Fruit fly (Drosophila melanogaster): ENCODE data around the gene REPTOR.

REPTOR gene

DNA sequence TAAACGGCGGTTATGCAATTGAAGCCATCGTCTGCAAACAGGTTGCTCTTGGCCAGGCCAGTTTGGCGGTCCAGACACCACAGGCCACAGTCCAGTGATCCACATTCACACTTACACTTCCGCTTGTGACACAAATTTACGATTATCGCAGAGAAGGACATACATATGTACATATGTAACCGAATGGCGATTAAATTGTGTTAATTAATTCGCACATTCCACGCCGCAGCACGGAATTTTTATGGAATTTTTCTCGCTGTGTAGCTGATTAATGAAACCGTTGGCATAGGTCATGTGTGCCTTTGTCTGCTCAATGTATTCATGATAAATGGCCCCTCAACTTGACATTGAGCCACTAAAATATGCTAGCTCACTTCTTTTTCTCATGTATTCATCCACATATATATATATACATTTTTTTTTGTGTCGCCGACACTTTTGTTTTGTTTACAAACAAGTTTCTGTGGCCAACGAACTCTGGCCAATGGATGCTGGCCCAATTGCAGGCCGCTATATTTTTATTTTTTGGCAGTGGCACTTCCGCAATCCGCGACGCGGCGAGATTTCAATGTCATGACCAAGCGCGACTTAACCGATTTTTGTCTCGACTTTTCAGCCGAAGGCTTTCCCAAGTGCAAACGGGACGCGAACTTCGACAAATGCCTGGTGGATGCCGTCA, 56.5 kb downstream of the REPTOR start (continued):
- no peak for TF ChIP-seq stwl (tag; optimal IDR thresholded peaks at IDR 0.05)
- TF ChIP-seq sqz (GFP tag; optimal IDR thresholded peaks at IDR 0.05), result no peak
- peak; percentile 34 for TF ChIP-seq CG1603 (tag; optimal IDR thresholded peaks at IDR 0.05)
- TF ChIP-seq CG6254 (GFP tag; optimal IDR thresholded peaks at IDR 0.05), result no peak
- TF ChIP-seq pum (GFP tag; optimal IDR thresholded peaks at IDR 0.05), result no peak
- TF ChIP-seq sob (GFP tag; IDR thresholded peaks at IDR 0.05), result no peak
- 0 out of 3 replicates have a peak, but pooled peaks have one; percentile 19 for TF ChIP-seq CG7357 (GFP tag; IDR thresholded peaks at IDR 0.05)
- no peak for TF ChIP-seq CG16815 (GFP tag; optimal IDR thresholded peaks at IDR 0.05)
- TF ChIP-seq jumu (GFP tag; optimal IDR thresholded peaks at IDR 0.05), result no peak
- TF ChIP-seq tna (GFP tag; IDR thresholded peaks at IDR 0.05; ENCODE audit: partially characterized antibody), result no peak
- TF ChIP-seq CG1792 (GFP tag; optimal IDR thresholded peaks at IDR 0.05), result no peak
- TF ChIP-seq tap (tag; optimal IDR thresholded peaks at IDR 0.05), result no peak
- TF ChIP-seq CG13775 (GFP tag; optimal IDR thresholded peaks at IDR 0.05), result no peak
- TF ChIP-seq CG32772 (GFP tag; IDR thresholded peaks at IDR 0.05), result 0 out of 2 replicates have a peak, but pooled peaks have one; percentile 14
- TF ChIP-seq CG4730 (GFP tag; IDR thresholded peaks at IDR 0.05), result peak; percentile 14; the same call in 1 of the 2 replicates
- no peak for TF ChIP-seq Rx (GFP tag; IDR thresholded peaks at IDR 0.05)
- peak; percentile 48 for TF ChIP-seq sisA (GFP tag; IDR thresholded peaks at IDR 0.05)
- TF ChIP-seq Atf3 (GFP tag; optimal IDR thresholded peaks at IDR 0.05), result no peak
- no peak for TF ChIP-seq CG43689 (GFP tag; IDR thresholded peaks at IDR 0.05)
- no peak for TF ChIP-seq CG2875 (GFP tag; optimal IDR thresholded peaks at IDR 0.05)
- TF ChIP-seq CG6175 (GFP tag; IDR thresholded peaks at IDR 0.05), result no peak
- TF ChIP-seq Fer3 (tag; optimal IDR thresholded peaks at IDR 0.05), result no peak
- TF ChIP-seq Xbp1 (GFP tag; optimal IDR thresholded peaks at IDR 0.05), result peak; percentile 11
- no peak for TF ChIP-seq CG2202 (tag; optimal IDR thresholded peaks at IDR 0.05)
- no peak for TF ChIP-seq Kr (GFP tag; optimal IDR thresholded peaks at IDR 0.05)
- no peak for TF ChIP-seq NFAT (GFP tag; IDR thresholded peaks at IDR 0.05)
- TF ChIP-seq TFAM (GFP tag; optimal IDR thresholded peaks at IDR 0.05), result no peak
- peak in 1 of 2 experiments; percentile 21 for TF ChIP-seq Pdp1 (GFP tag; optimal IDR thresholded peaks at IDR 0.05)
- TF ChIP-seq Ptx1 (GFP tag; IDR thresholded peaks at IDR 0.05), result peak; percentile 54; the same call in 1 of the 2 replicates
- peak in 1 of 2 experiments; percentile 95 for TF ChIP-seq Eip74EF (GFP tag; optimal IDR thresholded peaks at IDR 0.05)
- TF ChIP-seq CG15514 (GFP tag; optimal IDR thresholded peaks at IDR 0.05), result no peak
- no peak for TF ChIP-seq Oaz (GFP tag; IDR thresholded peaks at IDR 0.05)
- no peak for TF ChIP-seq Hr51 (GFP tag; optimal IDR thresholded peaks at IDR 0.05)
- no peak for TF ChIP-seq E2f2 (GFP tag; IDR thresholded peaks at IDR 0.05)
- TF ChIP-seq mirr (GFP tag; optimal IDR thresholded peaks at IDR 0.05), result no peak
- 0 out of 2 replicates have a peak, but pooled peaks have one; percentile 20 for TF ChIP-seq CG14667 (GFP tag; IDR thresholded peaks at IDR 0.05)
- no peak for TF ChIP-seq prd (optimal IDR thresholded peaks at IDR 0.05)
- peak; percentile 54 for TF ChIP-seq prd (GFP tag; IDR thresholded peaks at IDR 0.05)
- no peak for TF ChIP-seq CG10565 (GFP tag; optimal IDR thresholded peaks at IDR 0.05)
- no peak for TF ChIP-seq Bgb (GFP tag; IDR thresholded peaks at IDR 0.05; ENCODE audit: partially characterized antibody)
- no peak for TF ChIP-seq emc (GFP tag; optimal IDR thresholded peaks at IDR 0.05)
- TF ChIP-seq vvl (GFP tag; IDR thresholded peaks at IDR 0.05), result peak; percentile 56
- no peak for TF ChIP-seq Sry-δ (GFP tag; optimal IDR thresholded peaks at IDR 0.05)
- no peak for TF ChIP-seq CG8944 (GFP tag; optimal IDR thresholded peaks at IDR 0.05)
- TF ChIP-seq esg (GFP tag; conservative IDR thresholded peaks at IDR 0.05), result peak; percentile 20; the same call in 1 of the 2 replicates
- TF ChIP-seq grn (GFP tag; optimal IDR thresholded peaks at IDR 0.05), result no peak
- no peak for TF ChIP-seq pho (GFP tag; optimal IDR thresholded peaks at IDR 0.05)
- TF ChIP-seq CG6813 (GFP tag; optimal IDR thresholded peaks at IDR 0.05), result no peak
- no peak for TF ChIP-seq CG12942 (GFP tag; optimal IDR thresholded peaks at IDR 0.05)
- peak; percentile 90; the same call in 3 of the 4 replicates for TF ChIP-seq chinmo (GFP tag; IDR thresholded peaks at IDR 0.05; ENCODE audit: partially characterized antibody)
